Fruit fly (Drosophila melanogaster) S2 (cell line): ENCODE data around the gene CG43867.

Experiments used
- CG8478 ChIP-seq: fragments of >200 bp; optimal IDR thresholded peaks from 2 replicates; lab custom pipeline; 2018
- CTCF ChIP-seq, 2 experiments: fragments of >200 bp; optimal IDR thresholded peaks; 2 replicates each; lab custom pipeline; 2018

Gene CG43867

DNA sequence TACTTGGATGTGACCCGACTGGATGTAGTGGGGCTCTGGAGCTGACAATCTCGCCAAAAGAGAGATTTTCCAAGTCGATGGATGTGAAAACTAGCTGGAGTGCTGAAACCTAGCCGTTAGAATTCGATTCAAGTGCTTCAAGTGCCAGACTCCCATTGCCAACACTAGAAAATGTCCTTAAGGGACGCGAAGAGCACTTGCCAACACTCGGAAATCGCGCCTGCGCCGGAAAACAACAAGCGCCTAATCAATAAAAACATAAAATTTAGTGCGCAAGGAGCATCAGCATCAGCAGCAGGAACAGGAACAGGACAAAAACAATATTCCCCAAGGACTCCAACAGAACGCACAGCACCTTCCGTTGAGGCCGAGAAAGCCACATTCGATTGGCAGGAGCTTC is 5.1 kb upstream of the CG43867 start:
- no peak for TF ChIP-seq CG8478 (lab: Kevin White, UChicago)
- no peak for TF ChIP-seq CTCF (optimal IDR thresholded peaks at IDR 0.05; lab: Kevin White, UChicago)

DNA sequence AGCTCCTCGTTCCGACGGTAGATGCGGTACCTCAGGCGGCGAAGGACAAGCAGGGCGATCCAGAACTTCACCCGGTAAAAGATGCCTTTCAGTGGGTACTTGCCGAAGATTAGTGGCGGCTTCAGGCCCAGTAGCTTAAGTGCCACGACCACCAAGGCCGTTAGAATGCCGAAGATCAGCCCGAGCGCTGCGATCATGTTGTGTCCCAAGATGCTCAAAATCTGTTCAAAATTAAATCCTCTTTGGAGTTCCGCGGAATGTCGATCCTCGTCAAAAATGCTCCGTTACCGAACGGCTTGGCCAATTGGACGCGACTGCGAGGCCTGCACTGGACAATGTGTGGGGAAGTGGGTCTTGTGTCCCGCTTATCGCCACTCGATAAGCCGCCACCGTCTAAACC is 4.4 kb upstream of the CG43867 start, which contains the start of the genes CG32815 and CG3706:
Gene CG32815 (plus strand): TSS at position 301 of the 400 bp plus-strand sequence.
Gene CG3706 (minus strand): TSS at position 310 of the 400 bp plus-strand sequence.
- no peak for TF ChIP-seq CTCF (optimal IDR thresholded peaks at IDR 0.05; lab: Kevin White, UChicago)
- TF ChIP-seq CG8478 (lab: Kevin White, UChicago), result no peak

DNA sequence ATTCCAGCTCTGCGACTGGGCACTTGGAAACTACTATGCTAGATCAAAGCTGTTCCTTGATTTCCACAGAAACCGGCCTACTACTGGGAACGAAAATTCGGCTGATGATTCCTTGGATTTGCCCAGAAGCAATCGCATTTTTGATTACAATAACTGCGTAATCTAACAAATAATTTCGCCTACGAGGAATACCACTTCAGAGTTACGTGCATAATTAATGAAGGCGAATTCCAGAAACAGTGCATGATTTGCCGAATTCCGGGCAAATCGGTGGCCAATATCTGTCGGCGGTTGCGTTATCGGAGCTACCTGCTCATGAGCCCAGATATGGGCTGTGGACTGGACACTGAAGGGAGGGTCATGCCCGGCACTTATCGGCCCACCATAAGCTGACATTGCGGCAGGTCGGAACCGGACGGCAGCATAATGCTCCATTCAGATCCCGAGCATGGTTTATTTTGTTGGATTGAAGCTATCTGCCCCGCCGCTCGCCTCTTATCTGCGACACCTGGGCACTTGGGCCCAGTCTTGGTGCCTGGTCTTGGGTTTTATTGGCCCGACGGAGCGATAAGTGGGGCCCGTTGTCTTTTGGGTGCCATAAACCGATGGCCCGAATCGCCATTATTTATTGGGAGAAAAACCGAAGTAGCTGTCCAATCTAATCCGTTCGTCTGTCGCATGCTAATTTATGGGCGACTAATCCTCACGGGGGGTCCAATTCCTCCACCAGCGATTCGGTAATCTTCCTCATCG is 2.4 kb upstream of the CG43867 start, which contains the start of gene CG3708:
Gene CG3708 (minus strand): TSS at position 51 of the 753 bp plus-strand sequence.
- no peak for TF ChIP-seq CTCF (optimal IDR thresholded peaks at IDR 0.05; lab: Kevin White, UChicago)
- no peak for TF ChIP-seq CG8478 (lab: Kevin White, UChicago)

DNA sequence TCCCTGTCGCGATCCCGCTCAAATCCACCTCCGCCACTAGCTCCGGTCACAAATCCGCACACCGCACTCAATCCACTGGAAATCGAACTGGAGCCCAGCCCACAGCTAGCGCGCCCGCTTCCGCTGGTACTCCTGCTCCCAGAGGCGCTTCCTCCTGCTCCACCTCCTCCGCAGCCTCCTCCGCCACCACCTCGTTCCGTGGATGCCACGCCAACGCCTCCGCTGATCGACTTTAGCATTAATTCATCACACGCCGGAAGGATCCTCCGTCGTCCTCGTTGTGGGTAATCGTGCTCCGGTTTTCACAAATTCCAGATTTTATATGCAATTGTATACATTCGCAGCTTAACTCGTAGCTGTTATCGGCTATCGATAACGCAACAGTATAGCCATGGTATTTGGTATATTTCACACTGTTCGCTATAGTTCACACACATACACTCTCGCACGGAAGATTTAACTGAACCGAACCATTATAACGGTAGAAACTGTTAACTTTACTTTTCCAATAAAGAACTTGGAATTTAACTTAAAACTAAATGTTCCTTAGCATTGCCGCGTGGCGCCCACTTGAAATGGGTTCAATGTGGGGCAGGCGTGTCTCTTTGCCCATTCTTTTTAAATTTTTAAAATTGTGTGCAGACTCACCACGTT is 439 bp downstream of the CG43867 start, which contains the start of gene Lztr1:
Gene Lztr1 (minus strand): TSS at position 374 of the 654 bp plus-strand sequence.
- TF ChIP-seq CG8478 (lab: Kevin White, UChicago), result no peak
- TF ChIP-seq CTCF (optimal IDR thresholded peaks at IDR 0.05; lab: Kevin White, UChicago), result no peak

DNA sequence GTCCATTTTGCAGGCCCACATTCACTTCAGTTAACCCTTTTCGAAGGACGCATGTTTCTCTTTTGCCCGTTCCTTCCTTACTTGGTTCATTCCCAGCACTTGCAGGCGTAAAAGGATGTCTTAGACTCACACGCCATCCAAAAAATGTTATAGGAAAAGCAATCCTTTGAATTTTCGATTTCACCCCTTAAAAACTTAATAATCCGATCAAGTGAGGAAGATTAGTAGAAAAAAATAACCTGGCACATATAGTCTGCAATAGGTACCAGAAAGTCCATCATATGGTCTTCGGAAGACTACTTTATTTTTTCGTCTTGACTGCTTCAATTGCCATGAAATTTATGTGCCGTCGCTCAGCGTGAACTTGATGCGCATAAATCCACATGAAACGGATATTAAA is 6.4 kb downstream of the CG43867 start:
- no peak for TF ChIP-seq CG8478 (lab: Kevin White, UChicago)
- TF ChIP-seq CTCF (optimal IDR thresholded peaks at IDR 0.05; lab: Kevin White, UChicago), result no peak

DNA sequence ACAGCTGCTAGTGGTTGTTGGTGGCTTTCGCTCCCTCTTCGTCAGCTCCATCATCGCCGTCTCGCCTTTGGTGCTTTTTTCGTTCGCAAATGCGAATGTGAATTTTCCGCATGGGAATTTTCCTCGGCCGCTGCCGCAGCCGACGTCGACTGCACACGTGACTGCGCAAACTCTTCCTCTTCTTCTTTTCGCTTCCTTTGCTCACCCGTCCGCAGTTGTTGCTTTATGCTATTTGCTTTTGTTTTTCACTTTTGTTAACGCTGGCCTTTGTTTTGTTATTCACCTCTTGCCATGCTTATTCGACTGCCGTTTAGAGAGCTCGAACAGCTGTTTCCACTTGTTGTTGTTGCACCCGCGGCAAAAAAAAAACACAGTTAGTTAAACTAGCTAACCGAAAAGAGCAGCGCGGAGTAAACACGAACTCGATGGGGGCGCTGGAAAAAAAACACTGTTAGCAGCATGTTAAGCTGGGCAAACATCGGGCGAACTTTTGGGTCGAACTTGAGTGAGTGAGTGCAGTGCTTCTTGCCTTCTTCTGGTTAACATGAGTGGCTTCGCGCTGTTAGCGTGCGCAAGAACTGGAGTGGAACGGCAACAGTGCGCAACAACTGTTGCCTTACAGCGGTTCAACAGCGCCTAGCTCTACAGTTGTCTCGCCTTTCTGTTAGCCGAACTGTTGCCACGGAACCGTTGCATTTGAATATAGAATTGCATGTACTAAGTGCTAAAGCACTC is 18.8 kb downstream of the CG43867 start:
- TF ChIP-seq CG8478 (lab: Kevin White, UChicago) (no peak), CTCF (optimal IDR thresholded peaks at IDR 0.05; lab: Kevin White, UChicago) (no peak)

DNA sequence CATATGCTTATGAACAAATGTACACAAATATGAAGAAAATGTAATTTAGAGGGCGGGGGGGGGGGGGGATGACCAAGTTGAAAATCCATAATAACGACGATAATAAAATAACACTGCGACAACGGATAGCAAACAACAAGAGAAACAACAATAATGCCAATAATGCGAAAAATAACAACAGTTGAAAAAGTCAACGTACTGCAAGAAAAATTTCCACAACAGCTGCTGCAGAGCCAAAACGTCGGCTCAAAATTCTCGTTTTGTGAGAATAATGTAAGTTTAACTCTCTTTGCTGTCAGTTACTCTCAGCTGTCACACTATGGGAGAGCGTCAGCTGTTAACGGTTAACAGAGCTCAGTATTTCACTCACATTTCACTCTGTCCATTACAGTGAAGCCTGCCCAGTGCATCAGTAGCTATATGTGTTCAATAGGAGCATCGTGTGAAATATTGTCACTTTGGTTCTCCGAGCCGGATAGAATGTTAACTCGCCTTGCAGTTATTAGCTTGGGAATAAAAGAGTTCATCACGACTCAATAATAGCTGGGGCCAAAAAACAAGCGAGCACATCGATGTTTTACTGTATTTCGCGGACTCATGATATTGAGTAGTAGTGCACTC is 26.9 kb downstream of the CG43867 start:
- no peak for TF ChIP-seq CG8478 (lab: Kevin White, UChicago)
- no peak for TF ChIP-seq CTCF (optimal IDR thresholded peaks at IDR 0.05; lab: Kevin White, UChicago)

DNA sequence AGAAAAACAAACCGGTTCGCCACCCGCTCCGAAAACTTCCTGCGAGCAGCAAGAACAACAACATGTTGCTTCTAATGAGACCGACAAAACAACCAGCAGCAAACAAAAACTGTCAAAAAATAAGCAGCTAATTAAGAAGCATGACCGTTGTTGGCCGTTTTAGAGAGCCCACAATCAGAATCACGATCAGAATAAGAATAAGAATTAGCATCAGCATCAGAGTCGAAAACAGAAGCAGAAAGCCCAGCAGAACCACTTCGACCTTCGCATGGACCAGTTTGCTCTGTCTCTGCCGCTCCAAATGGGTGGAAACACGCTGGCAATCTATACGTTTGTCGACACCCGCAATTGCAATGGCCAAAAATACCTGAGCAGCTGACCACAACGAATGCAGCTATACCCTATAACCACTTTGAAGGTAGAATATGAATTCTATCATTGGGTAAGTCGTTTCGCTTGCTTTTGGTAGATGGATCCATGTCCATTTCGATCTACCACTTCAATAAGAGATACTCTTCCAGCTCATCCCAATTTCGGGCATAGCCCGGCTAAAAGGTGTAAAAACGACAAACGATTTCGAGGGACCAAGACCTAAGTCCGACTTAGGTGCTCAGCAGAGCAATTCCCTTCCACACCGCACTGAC is 28.2 kb downstream of the CG43867 start:
- no peak for TF ChIP-seq CG8478 (lab: Kevin White, UChicago)
- TF ChIP-seq CTCF (optimal IDR thresholded peaks at IDR 0.05; lab: Kevin White, UChicago), result no peak

DNA sequence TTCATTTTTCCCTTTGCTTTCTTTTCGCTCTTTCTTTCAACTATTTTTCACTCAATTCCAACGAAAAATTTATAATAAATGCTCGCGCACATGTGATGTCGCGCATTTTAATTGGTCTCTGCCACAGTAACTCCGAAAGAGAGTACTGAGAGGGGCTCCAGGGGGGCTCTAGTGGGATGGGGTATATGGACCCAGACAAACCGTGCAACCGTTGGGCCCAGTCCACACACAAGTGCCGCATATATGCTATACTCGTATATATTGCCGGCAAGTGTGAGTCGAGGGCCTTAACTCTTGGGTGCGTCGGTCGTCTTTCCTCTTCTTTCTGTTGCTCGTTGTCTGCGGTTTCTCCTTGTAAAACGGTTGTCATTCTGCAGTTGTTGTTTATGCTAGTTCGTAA is 29.4 kb downstream of the CG43867 start:
- TF ChIP-seq CG8478 (lab: Kevin White, UChicago), result no peak
- TF ChIP-seq CTCF (optimal IDR thresholded peaks at IDR 0.05; lab: Kevin White, UChicago), result no peak

DNA sequence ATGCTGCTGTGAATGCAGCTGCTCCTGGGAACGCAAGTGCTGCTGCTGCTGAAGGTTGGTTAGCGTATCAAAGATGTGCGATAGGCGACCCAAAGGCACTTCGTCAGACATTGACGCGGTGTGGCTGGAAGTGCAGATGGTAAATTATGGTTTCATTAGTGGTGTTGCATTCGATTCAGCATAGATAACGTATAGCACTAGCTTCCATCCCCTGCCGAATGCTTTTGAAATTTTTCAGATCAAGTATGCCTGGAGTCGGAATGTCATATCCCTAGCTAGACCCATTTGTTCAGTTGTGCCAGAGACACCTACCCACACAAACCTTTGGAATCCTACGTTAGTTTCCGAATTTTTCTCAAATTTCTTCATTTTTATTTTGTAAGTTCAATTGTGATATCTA is 33.6 kb downstream of the CG43867 start, which contains the start of gene CG11663:
Gene CG11663 (plus strand): TSS at position 301 of the 400 bp plus-strand sequence.
- no peak for TF ChIP-seq CTCF (optimal IDR thresholded peaks at IDR 0.05; lab: Kevin White, UChicago)
- no peak for TF ChIP-seq CG8478 (lab: Kevin White, UChicago)

DNA sequence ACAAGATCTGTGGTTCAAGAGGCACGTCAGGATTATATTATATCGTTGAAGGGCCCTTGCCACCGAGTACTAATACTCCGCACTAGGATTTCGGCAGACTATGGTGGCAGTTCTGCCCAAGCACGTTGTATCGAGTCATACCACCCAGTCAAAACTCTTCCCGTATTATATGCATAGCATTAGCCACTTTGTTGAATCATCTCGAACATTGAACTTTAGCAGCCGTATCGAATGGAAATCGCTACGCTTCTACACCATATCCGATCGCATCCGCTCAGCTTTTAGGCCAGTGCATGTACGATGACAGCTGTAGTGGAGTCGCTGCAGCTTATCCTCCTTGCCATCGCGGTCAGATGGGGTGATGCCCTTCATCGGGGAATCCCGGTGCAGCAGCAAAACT is 52.3 kb downstream of the CG43867 start, which contains the start of gene CG11664:
Gene CG11664 (plus strand): TSS at position 301 of the 400 bp plus-strand sequence.
- TF ChIP-seq CTCF (optimal IDR thresholded peaks at IDR 0.05; lab: Kevin White, UChicago) (no peak), CG8478 (lab: Kevin White, UChicago) (no peak)

DNA sequence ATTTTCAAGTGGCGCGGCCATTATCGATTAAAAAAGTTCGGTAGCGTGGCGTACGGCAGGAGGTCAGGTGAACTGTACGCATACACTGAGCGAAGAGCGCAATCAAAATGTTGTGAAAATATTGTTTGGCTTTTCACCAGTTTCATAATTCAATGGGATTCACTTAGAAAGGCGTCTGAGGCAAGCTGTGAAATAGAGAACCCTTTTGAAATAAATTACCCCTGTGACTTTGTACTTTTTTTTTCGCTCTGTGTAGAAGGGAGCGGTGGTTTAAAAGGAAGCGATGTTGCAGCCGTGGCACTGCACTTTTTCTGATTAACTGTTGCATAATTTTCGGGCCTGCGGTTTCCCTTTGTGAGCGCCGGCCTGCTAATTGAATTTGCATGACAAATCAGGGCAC is 54.0 kb downstream of the CG43867 start:
- TF ChIP-seq CG8478 (lab: Kevin White, UChicago) (no peak), CTCF (optimal IDR thresholded peaks at IDR 0.05; lab: Kevin White, UChicago) (no peak)

DNA sequence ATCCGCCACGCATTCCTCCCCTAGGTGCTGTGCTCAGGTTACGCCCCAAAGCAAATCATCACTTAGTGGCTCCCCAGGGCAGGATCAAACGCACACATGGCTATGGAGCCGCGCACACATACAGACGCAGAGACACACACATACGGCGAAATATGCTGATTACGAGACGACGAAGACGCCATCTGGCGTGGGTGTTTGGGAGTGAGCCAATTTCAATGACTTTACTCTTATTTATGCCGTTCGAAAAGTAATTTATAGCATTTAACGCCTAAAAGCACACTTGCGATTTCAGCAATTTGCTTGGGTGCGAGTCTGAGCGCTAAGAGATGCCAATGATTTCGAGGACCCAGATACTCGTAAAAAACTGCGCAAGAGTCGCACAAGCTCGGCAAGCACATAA is 59.3 kb downstream of the CG43867 start:
- TF ChIP-seq CG8478 (lab: Kevin White, UChicago), result no peak
- TF ChIP-seq CTCF (optimal IDR thresholded peaks at IDR 0.05; lab: Kevin White, UChicago), result peak; percentile 72
